Fruit fly (Drosophila melanogaster): ENCODE results near the gene mtd.

The mtd gene

DNA sequence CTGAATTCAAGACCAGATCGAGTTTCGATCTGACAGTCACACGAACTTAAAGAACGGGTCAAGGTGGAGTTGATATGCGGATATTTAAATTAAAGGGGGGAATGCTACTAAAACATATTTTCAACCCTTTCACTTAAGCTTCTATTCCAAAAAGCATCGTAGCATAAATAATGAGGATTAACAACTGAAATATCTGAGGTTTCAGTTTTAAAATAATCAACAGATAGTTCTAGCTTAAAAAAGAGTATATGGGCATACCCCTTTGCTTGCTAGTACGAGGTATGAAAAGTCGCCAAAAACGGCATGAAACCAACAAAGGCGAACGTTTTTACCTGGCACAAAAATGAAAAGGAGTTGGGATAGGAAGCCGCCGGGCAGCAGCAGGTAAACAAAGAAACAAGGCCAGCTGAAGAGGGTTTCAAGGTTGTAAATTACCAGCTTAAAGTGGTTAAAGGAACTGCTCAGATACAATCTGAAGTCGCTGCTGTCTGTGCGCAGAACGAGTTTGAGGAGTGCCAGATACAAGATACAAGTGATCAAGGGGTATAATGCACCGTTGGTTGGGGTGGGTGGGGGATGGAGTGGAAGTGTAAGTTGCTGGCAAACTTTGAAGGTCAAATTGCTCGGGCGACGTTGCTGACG is 18.4 kb downstream of the mtd start (continued):
- peak; percentile 91 for TF ChIP-seq Eip78C (GFP tag)
- peak; percentile 46 for TF ChIP-seq cyc (GFP tag; optimal IDR thresholded peaks at IDR 0.05)
- peak; percentile 35 for TF ChIP-seq fd59A (GFP tag; optimal IDR thresholded peaks at IDR 0.05)
- no peak for TF ChIP-seq Ets21C (GFP tag; optimal IDR thresholded peaks at IDR 0.05)
- peak; percentile 82 for TF ChIP-seq Blimp-1 (GFP tag; optimal IDR thresholded peaks at IDR 0.05)
- no peak for TF ChIP-seq CG11762 (GFP tag; optimal IDR thresholded peaks at IDR 0.05; ENCODE audit: insufficient read depth)
- TF ChIP-seq CG11902 (GFP tag; optimal IDR thresholded peaks at IDR 0.05) = peak; percentile 15
- peak; percentile 49 for TF ChIP-seq pdm3 (GFP tag; optimal IDR thresholded peaks at IDR 0.05)

- TF ChIP-seq CG11902 (GFP tag; optimal IDR thresholded peaks at IDR 0.05) (no peak), Blimp-1 (GFP tag; optimal IDR thresholded peaks at IDR 0.05) (no peak), CG10631 (GFP tag; optimal IDR thresholded peaks at IDR 0.05) (peak; percentile 50), dac (GFP tag; optimal IDR thresholded peaks at IDR 0.05) (peak; percentile 25), fkh (GFP tag; optimal IDR thresholded peaks at IDR 0.05) (no peak), Sox102F (GFP tag; optimal IDR thresholded peaks at IDR 0.05) (no peak), CG3919 (GFP tag; optimal IDR thresholded peaks at IDR 0.05) (peak; percentile 19), ss (GFP tag; optimal IDR thresholded peaks at IDR 0.05) (no peak), CG6854 (GFP tag; optimal IDR thresholded peaks at IDR 0.05) (no peak), spab (GFP tag; optimal IDR thresholded peaks at IDR 0.05) (peak; percentile 33), Eip78C (GFP tag) (peak; percentile 90), CG6276 (GFP tag; optimal IDR thresholded peaks at IDR 0.05) (peak; percentile 1), CG15336 (GFP tag; IDR thresholded peaks at IDR 0.05) (no peak; the same call in 1 of the 2 replicates), CG8319 (GFP tag; optimal IDR thresholded peaks at IDR 0.05) (no peak), CG4318 (GFP tag; optimal IDR thresholded peaks at IDR 0.05) (peak; percentile 62), Hr38 (GFP tag; optimal IDR thresholded peaks at IDR 0.05) (no peak), CG8632 (GFP tag; optimal IDR thresholded peaks at IDR 0.05) (no peak), fd59A (GFP tag; optimal IDR thresholded peaks at IDR 0.05) (no peak), CG16779 (tag; optimal IDR thresholded peaks at IDR 0.05) (no peak), Lpt (GFP tag; optimal IDR thresholded peaks at IDR 0.05) (no peak), dsx (GFP tag; optimal IDR thresholded peaks at IDR 0.05; ENCODE audit: poor library complexity, severe bottlenecking) (no peak), CG8119 (GFP tag; IDR thresholded peaks at IDR 0.05) (peak; percentile 58; the same call in 1 of the 3 replicates), CG3032 (tag; optimal IDR thresholded peaks at IDR 0.05) (peak; percentile 17), CG31627 (GFP tag; optimal IDR thresholded peaks at IDR 0.05) (no peak), eg (GFP tag; IDR thresholded peaks at IDR 0.05) (0 out of 3 replicates have a peak, but pooled peaks have one; percentile 27), Ets21C (GFP tag; optimal IDR thresholded peaks at IDR 0.05) (no peak), Smox (GFP tag; optimal IDR thresholded peaks at IDR 0.05) (no peak), OdsH (GFP tag; optimal IDR thresholded peaks at IDR 0.05) (peak; percentile 47), net (GFP tag; optimal IDR thresholded peaks at IDR 0.05) (no peak), Eip75B (GFP tag; optimal IDR thresholded peaks at IDR 0.05) (peak; percentile 3), Sox15 (GFP tag; optimal IDR thresholded peaks at IDR 0.05) (no peak), CG11294 (GFP tag; IDR thresholded peaks at IDR 0.05) (no peak), vri (GFP tag; optimal IDR thresholded peaks at IDR 0.05) (no peak), Ets96B (tag; optimal IDR thresholded peaks at IDR 0.05) (peak; percentile 52), CG32006 (GFP tag; optimal IDR thresholded peaks at IDR 0.05) (peak; percentile 77), CG6808 (GFP tag; optimal IDR thresholded peaks at IDR 0.05) (no peak), Eip93F (GFP tag; optimal IDR thresholded peaks at IDR 0.05) (no peak), fd85E (GFP tag; optimal IDR thresholded peaks at IDR 0.05) (no peak), CG10669 (GFP tag; optimal IDR thresholded peaks at IDR 0.05) (peak; percentile 12), esn (GFP tag; optimal IDR thresholded peaks at IDR 0.05) (peak; percentile 19), Met (GFP tag; optimal IDR thresholded peaks at IDR 0.05) (peak; percentile 8), Hr4 (GFP tag; optimal IDR thresholded peaks at IDR 0.05) (peak; percentile 74), CG1621 (tag; optimal IDR thresholded peaks at IDR 0.05) (no peak), Hr39 (GFP tag; optimal IDR thresholded peaks at IDR 0.05) (peak; percentile 4), CG9139 (GFP tag; optimal IDR thresholded peaks at IDR 0.05) (no peak)
These were observed 19.9 kb downstream of the mtd start for dm6 chr3R:5330338-5330737.
